Fruit fly (Drosophila melanogaster) whole organism, pupa: ENCODE measurements around the gene Sgsh.

Experiments
- CG10348 ChIP-seq: fragments of 200-800 bp; sonication (Bioruptor generic); IDR thresholded peaks from 2 replicates; pipeline ENCODE4 v1.3.6; 2022; ENCODE audit warnings: missing biosample characterization, missing genetic modification characterization
- CG12605 ChIP-seq: fragments of 200-800 bp; sonication (Bioruptor generic); IDR thresholded peaks from 2 replicates; pipeline ENCODE4 v1.3.6; 2022; ENCODE audit warnings: missing biosample characterization, missing genetic modification characterization
- CG13204 ChIP-seq: fragments of 200-800 bp; sonication (Bioruptor generic); optimal IDR thresholded peaks from 2 replicates; lab custom pipeline; 2018; ENCODE audit warnings: missing biosample characterization, mild to moderate bottlenecking, missing genetic modification characterization, moderate library complexity
- CG14655 ChIP-seq: fragments of 200-800 bp; sonication (Bioruptor generic); optimal IDR thresholded peaks from 3 replicates; lab custom pipeline; 2017; ENCODE audit warnings: mild to moderate bottlenecking, missing biosample characterization, missing genetic modification reagents, missing genetic modification characterization
- CG15710 ChIP-seq: fragments of 200-800 bp; sonication (Bioruptor generic); optimal IDR thresholded peaks from 2 replicates; lab custom pipeline; 2018; ENCODE audit warnings: missing biosample characterization, mild to moderate bottlenecking, missing genetic modification characterization, moderate library complexity
- CG17806 ChIP-seq: fragments of 200-800 bp; sonication (Bioruptor generic); optimal IDR thresholded peaks from 2 replicates; lab custom pipeline; 2018; ENCODE audit warnings: missing biosample characterization, mild to moderate bottlenecking, missing genetic modification characterization, moderate library complexity
- CG32121 ChIP-seq: fragments of 200-800 bp; sonication (Bioruptor generic); IDR thresholded peaks from 2 replicates; pipeline ENCODE4 v1.3.6; 2022; ENCODE audit warnings: missing biosample characterization, missing genetic modification characterization
- CG34367 ChIP-seq: fragments of 200-800 bp; sonication (Bioruptor generic); optimal IDR thresholded peaks from 2 replicates; lab custom pipeline; 2018; ENCODE audit warnings: missing biosample characterization, mild to moderate bottlenecking, missing genetic modification characterization
- CG4496 ChIP-seq: fragments of 200-800 bp; sonication (Bioruptor generic); IDR thresholded peaks from 3 replicates; pipeline ENCODE4 v1.3.6; 2022; ENCODE audit warnings: missing biosample characterization, missing genetic modification characterization
- CG8159 ChIP-seq: fragments of 200-800 bp; sonication (Bioruptor generic); optimal IDR thresholded peaks from 3 replicates; lab custom pipeline; 2018; ENCODE audit warnings: missing biosample characterization, mild to moderate bottlenecking, missing genetic modification characterization, moderate library complexity
- CG8301 ChIP-seq: fragments of 200-800 bp; sonication (Bioruptor generic); optimal IDR thresholded peaks from 2 replicates; lab custom pipeline; 2018; ENCODE audit warnings: missing biosample characterization, mild to moderate bottlenecking, missing genetic modification characterization
- CG9948 ChIP-seq: fragments of 200-800 bp; sonication (Bioruptor generic); optimal IDR thresholded peaks from 2 replicates; lab custom pipeline; 2018; ENCODE audit warnings: missing biosample characterization, mild to moderate bottlenecking, missing genetic modification characterization, moderate library complexity
- D1 ChIP-seq: fragments of 200-800 bp; sonication (Bioruptor generic); optimal IDR thresholded peaks from 2 replicates; lab custom pipeline; 2018; ENCODE audit warnings: missing biosample characterization, mild to moderate bottlenecking, missing genetic modification characterization, moderate library complexity
- EcR ChIP-seq: fragments of 200-800 bp; sonication (Bioruptor generic); optimal IDR thresholded peaks from 3 replicates; lab custom pipeline; 2019; ENCODE audit warnings: missing biosample characterization, missing genetic modification characterization, mild to moderate bottlenecking, moderate library complexity, missing genetic modification reagents
- Ets98B ChIP-seq: fragments of 200-800 bp; sonication (Bioruptor generic); IDR thresholded peaks from 2 replicates; pipeline ENCODE4 v1.3.6; 2022; ENCODE audit warnings: missing biosample characterization, missing genetic modification characterization
- Pif1A ChIP-seq: fragments of 200-800 bp; sonication (Bioruptor generic); optimal IDR thresholded peaks from 3 replicates; lab custom pipeline; 2016; ENCODE audit warnings: missing biosample characterization, missing genetic modification characterization
- Pif1B ChIP-seq: fragments of 200-800 bp; sonication (Bioruptor generic); optimal IDR thresholded peaks from 3 replicates; lab custom pipeline; 2016; ENCODE audit warnings: missing biosample characterization, missing genetic modification characterization
- Snoo ChIP-seq: fragments of 200-800 bp; sonication (Bioruptor generic); optimal IDR thresholded peaks from 3 replicates; lab custom pipeline; 2017; ENCODE audit warnings: missing biosample characterization, mild to moderate bottlenecking, missing genetic modification characterization, inconsistent platforms
- fd96Ca ChIP-seq: fragments of 200-800 bp; sonication (Bioruptor generic); IDR thresholded peaks from 3 replicates; pipeline ENCODE4 v1.3.6; 2022; ENCODE audit warnings: missing biosample characterization, missing genetic modification characterization
- gl ChIP-seq: fragments of 200-800 bp; sonication (Bioruptor generic); optimal IDR thresholded peaks from 2 replicates; lab custom pipeline; 2018; ENCODE audit warnings: missing biosample characterization, mild to moderate bottlenecking, missing genetic modification characterization
- rn ChIP-seq: fragments of 200-800 bp; sonication (Bioruptor generic); IDR thresholded peaks from 2 replicates; pipeline ENCODE4 v1.3.6; 2022; ENCODE audit warnings: missing biosample characterization, missing genetic modification characterization

Gene Sgsh

DNA sequence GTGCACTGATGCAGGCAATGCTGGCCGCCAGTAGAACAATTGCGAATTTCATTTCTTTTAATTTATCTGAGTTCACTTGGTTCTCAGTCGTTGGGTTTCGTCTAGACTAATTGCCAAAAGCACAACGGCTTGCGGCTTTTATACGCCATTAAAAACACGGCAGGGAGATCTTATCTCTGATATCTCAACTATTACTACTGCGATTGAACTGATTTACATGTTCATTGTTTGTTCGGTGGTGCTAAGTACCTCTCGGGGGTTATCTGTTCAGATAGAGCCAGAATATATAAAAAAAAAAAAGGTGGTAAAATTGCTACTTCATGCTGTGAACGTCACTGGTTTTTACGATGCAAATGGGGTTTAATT, 7.2 kb downstream of the Sgsh start, which contains the start of gene CG14292:
TSS of gene CG14292 (minus strand) at position 101 of the 366 bp plus-strand sequence.
- TF ChIP-seq CG15710 (tag; lab: Kevin White, UChicago) (no peak), EcR (no peak), Ets98B (GFP tag; lab: Robert Waterston, UW) (no peak), CG17806 (tag; lab: Kevin White, UChicago) (no peak), Snoo (tag; lab: Kevin White, UChicago) (no peak), CG32121 (no peak), CG10348 (GFP tag; lab: Robert Waterston, UW) (no peak), CG12605 (no peak), CG14655 (GFP tag; lab: Kevin White, UChicago) (no peak), Pif1B (GFP tag; lab: Kevin White, UChicago) (no peak), Pif1A (GFP tag; lab: Kevin White, UChicago) (no peak), D1 (tag; lab: Kevin White, UChicago) (no peak), CG13204 (no peak), CG4496 (GFP tag; lab: Robert Waterston, UW) (no peak), CG9948 (tag; lab: Kevin White, UChicago) (no peak), fd96Ca (no peak), CG8159 (tag; lab: Kevin White, UChicago) (no peak)

DNA sequence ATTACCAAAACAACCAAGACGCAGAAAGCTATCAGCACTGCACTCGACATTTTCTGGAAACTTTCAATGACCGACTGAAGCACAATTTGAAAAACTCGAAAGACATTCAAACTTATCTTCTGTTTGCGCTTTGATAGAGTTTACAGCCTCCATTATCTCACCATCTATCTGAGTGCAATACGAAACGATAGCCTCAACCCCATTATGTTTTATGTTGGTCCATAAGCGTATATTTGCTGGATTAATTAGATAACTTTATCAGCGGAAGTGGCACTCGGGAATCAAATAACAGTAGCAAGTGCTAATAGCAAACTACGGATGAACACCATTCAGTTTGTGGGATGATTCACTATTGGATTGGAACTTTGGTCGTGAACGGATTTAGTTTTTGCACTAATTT, 9.9 kb downstream of the Sgsh start, which contains the start of gene CG34284:
TSS of gene CG34284 (minus strand) at position 76 of the 400 bp plus-strand sequence.
- no peak for TF ChIP-seq Pif1B (GFP tag; lab: Kevin White, UChicago)
- no peak for TF ChIP-seq CG12605
- TF ChIP-seq CG14655 (GFP tag; lab: Kevin White, UChicago): no peak
- no peak for TF ChIP-seq fd96Ca
- TF ChIP-seq CG13204: no peak
- TF ChIP-seq CG17806 (tag; lab: Kevin White, UChicago): no peak
- no peak for TF ChIP-seq D1 (tag; lab: Kevin White, UChicago)
- no peak for TF ChIP-seq Snoo (tag; lab: Kevin White, UChicago)
- no peak for TF ChIP-seq CG32121
- no peak for TF ChIP-seq CG8159 (tag; lab: Kevin White, UChicago)
- no peak for TF ChIP-seq Pif1A (GFP tag; lab: Kevin White, UChicago)
- TF ChIP-seq gl: no peak
- TF ChIP-seq CG34367 (tag; lab: Kevin White, UChicago): no peak
- no peak for TF ChIP-seq CG15710 (tag; lab: Kevin White, UChicago)
- no peak for TF ChIP-seq rn (GFP tag; lab: Robert Waterston, UW)

DNA sequence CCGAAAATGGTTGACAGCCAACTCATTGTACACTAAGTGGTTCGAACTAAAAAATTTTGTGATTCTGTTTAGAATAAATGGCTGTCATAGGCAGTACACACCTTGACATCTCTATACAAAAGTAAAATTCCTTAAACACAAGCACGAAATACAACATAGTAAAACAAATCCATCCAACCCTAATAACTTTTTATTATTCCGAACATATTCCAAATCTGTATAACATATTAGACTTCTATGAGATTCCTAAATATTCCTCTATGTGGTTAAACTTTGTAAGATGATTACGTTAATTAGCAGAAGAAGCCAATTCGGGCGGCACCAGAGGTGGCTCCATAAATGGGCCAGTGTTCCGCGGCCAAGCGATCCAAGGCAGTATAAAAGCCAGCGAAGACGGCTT, 10.6 kb downstream of the Sgsh start, which contains the start of gene CG14294:
TSS of gene CG14294 (minus strand) at position 101 of the 400 bp plus-strand sequence.
- no peak for TF ChIP-seq CG17806 (tag; lab: Kevin White, UChicago)
- TF ChIP-seq Snoo (tag; lab: Kevin White, UChicago): no peak
- TF ChIP-seq CG15710 (tag; lab: Kevin White, UChicago): no peak
- no peak for TF ChIP-seq CG8159 (tag; lab: Kevin White, UChicago)
- no peak for TF ChIP-seq fd96Ca
- no peak for TF ChIP-seq CG8301 (tag; lab: Kevin White, UChicago)
- TF ChIP-seq CG34367 (tag; lab: Kevin White, UChicago): no peak
- no peak for TF ChIP-seq CG4496 (GFP tag; lab: Robert Waterston, UW)

DNA sequence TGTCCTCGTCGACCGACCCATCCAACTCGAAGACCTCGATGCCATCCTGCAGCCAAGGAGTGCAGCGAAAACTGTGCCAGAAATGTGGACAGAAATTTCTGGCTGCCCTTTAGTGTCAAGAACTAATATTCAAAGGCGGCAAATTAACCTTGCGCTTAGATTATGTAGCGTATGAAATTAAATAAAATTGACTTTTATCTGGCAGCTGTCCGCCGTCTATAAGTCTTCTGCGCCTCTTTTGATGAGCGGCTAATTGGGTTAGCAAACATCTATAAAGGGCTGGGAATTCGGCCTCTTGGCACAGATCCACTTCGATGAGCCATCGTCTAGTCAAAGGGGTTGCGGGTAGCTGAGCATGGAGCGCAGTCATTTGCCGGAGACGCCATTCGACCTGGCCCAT, 13.6 kb downstream of the Sgsh start, which contains the start of gene Rh2:
TSS of gene Rh2 (plus strand) at position 301 of the 400 bp plus-strand sequence.
- TF ChIP-seq CG8159 (tag; lab: Kevin White, UChicago): no peak
- no peak for TF ChIP-seq Snoo (tag; lab: Kevin White, UChicago)
- TF ChIP-seq CG9948 (tag; lab: Kevin White, UChicago): no peak
- TF ChIP-seq CG12605: no peak
- no peak for TF ChIP-seq CG13204
- no peak for TF ChIP-seq EcR
- TF ChIP-seq CG15710 (tag; lab: Kevin White, UChicago): no peak
- TF ChIP-seq gl: no peak

DNA sequence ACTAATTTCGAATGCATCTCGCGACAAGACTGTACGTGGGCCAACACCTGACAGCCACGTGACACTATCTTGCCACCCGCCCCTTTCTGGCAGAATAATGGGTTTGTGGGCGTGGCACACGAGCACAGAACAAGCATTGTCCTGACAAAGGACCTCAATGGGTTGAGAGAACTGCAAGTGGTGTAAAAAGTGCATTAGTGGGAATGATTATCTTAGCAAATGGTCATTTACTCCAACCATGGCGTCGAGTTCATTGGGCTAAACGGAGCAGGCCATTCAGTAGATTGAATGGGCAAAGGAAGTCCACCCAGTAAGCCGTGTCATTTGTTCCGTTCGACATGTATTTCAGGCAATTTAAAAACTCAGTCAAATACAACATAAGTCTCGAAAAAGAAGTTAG, 14.9 kb downstream of the Sgsh start, which contains the start of gene CG14297:
TSS of gene CG14297 (plus strand) at position 301 of the 400 bp plus-strand sequence.
- TF ChIP-seq CG8159 (tag; lab: Kevin White, UChicago) (no peak), CG12605 (no peak), Pif1A (GFP tag; lab: Kevin White, UChicago) (no peak), CG8301 (tag; lab: Kevin White, UChicago) (no peak)

DNA sequence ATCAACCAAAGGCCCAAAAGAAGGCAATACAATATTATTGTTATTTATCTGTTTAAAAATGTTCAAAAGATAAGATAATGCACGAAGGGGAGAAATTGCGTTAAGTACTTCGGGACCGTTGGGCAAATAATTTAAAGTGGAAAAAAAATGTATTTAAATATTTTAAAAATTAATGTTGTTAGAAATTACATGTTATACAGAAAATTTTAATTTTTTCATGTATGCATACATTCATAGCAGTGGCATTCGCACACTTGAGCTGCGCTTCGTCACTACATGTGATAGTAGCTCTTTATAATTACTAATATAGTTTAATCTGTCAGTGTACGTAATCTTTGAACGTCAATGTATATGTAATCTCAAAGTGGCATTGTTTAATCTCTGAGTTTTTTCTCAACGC, 17.5 kb downstream of the Sgsh start:
- TF ChIP-seq CG14655 (GFP tag; lab: Kevin White, UChicago): no peak
- TF ChIP-seq Snoo (tag; lab: Kevin White, UChicago): no peak
- TF ChIP-seq Pif1A (GFP tag; lab: Kevin White, UChicago): no peak
- TF ChIP-seq CG10348 (GFP tag; lab: Robert Waterston, UW): no peak
- TF ChIP-seq CG8159 (tag; lab: Kevin White, UChicago): no peak
- TF ChIP-seq CG13204: no peak
- TF ChIP-seq EcR: no peak

DNA sequence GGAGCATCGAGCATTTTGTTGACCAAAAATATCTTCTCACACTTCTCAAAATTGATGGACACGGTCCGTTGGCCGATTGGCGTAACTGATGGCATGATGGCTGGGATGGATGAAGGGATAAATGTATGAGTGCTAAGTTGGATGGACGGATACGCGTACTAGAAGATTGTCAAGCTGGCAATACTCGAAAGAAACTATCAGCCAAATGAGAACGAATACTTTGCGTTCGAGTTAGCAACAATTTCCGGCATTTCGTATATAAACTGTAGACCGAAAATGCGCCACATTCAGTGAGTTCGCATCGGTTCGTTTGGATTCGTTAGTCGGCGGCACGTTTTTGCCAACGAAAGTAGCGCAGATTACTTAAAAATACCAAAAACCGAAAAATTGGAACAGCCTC, 37.5 kb downstream of the Sgsh start, which contains the start of gene CG14298:
TSS of gene CG14298 (plus strand) at position 301 of the 400 bp plus-strand sequence.
- TF ChIP-seq CG14655 (GFP tag; lab: Kevin White, UChicago): no peak
- no peak for TF ChIP-seq CG15710 (tag; lab: Kevin White, UChicago)
- TF ChIP-seq CG4496 (GFP tag; lab: Robert Waterston, UW): no peak
- no peak for TF ChIP-seq gl
- TF ChIP-seq Pif1B (GFP tag; lab: Kevin White, UChicago): no peak
- no peak for TF ChIP-seq CG13204
- no peak for TF ChIP-seq Ets98B (GFP tag; lab: Robert Waterston, UW)
- no peak for TF ChIP-seq CG10348 (GFP tag; lab: Robert Waterston, UW)
- no peak for TF ChIP-seq CG32121
- TF ChIP-seq CG12605: no peak
- no peak for TF ChIP-seq CG34367 (tag; lab: Kevin White, UChicago)
- TF ChIP-seq D1 (tag; lab: Kevin White, UChicago): no peak
- no peak for TF ChIP-seq fd96Ca
- TF ChIP-seq CG9948 (tag; lab: Kevin White, UChicago): no peak
- TF ChIP-seq Pif1A (GFP tag; lab: Kevin White, UChicago): no peak
- no peak for TF ChIP-seq EcR
